Fruit fly (Drosophila melanogaster) whole organism, pupa: Measurements from ENCODE around the gene GCS1.

Source experiments
- CG10348 ChIP-seq: fragments of 200-800 bp; sonication (Bioruptor generic); IDR thresholded peaks from 2 replicates; pipeline ENCODE4 v1.3.6; 2022; ENCODE audit warnings: missing biosample characterization, missing genetic modification characterization
- CG14655 ChIP-seq: fragments of 200-800 bp; sonication (Bioruptor generic); optimal IDR thresholded peaks from 3 replicates; lab custom pipeline; 2017; ENCODE audit warnings: mild to moderate bottlenecking, missing biosample characterization, missing genetic modification reagents, missing genetic modification characterization
- CG15710 ChIP-seq: fragments of 200-800 bp; sonication (Bioruptor generic); optimal IDR thresholded peaks from 2 replicates; lab custom pipeline; 2018; ENCODE audit warnings: missing biosample characterization, mild to moderate bottlenecking, missing genetic modification characterization, moderate library complexity
- CG4496 ChIP-seq: fragments of 200-800 bp; sonication (Bioruptor generic); IDR thresholded peaks from 3 replicates; pipeline ENCODE4 v1.3.6; 2022; ENCODE audit warnings: missing biosample characterization, missing genetic modification characterization
- CG8159 ChIP-seq: fragments of 200-800 bp; sonication (Bioruptor generic); optimal IDR thresholded peaks from 3 replicates; lab custom pipeline; 2018; ENCODE audit warnings: missing biosample characterization, mild to moderate bottlenecking, missing genetic modification characterization, moderate library complexity
- CG9948 ChIP-seq: fragments of 200-800 bp; sonication (Bioruptor generic); optimal IDR thresholded peaks from 2 replicates; lab custom pipeline; 2018; ENCODE audit warnings: missing biosample characterization, mild to moderate bottlenecking, missing genetic modification characterization, moderate library complexity
- D1 ChIP-seq: fragments of 200-800 bp; sonication (Bioruptor generic); optimal IDR thresholded peaks from 2 replicates; lab custom pipeline; 2018; ENCODE audit warnings: missing biosample characterization, mild to moderate bottlenecking, missing genetic modification characterization, moderate library complexity
- EcR ChIP-seq: fragments of 200-800 bp; sonication (Bioruptor generic); optimal IDR thresholded peaks from 3 replicates; lab custom pipeline; 2019; ENCODE audit warnings: missing biosample characterization, missing genetic modification characterization, mild to moderate bottlenecking, moderate library complexity, missing genetic modification reagents
- Ets98B ChIP-seq: fragments of 200-800 bp; sonication (Bioruptor generic); IDR thresholded peaks from 2 replicates; pipeline ENCODE4 v1.3.6; 2022; ENCODE audit warnings: missing biosample characterization, missing genetic modification characterization
- Pif1B ChIP-seq: fragments of 200-800 bp; sonication (Bioruptor generic); optimal IDR thresholded peaks from 3 replicates; lab custom pipeline; 2016; ENCODE audit warnings: missing biosample characterization, missing genetic modification characterization
- Snoo ChIP-seq: fragments of 200-800 bp; sonication (Bioruptor generic); optimal IDR thresholded peaks from 3 replicates; lab custom pipeline; 2017; ENCODE audit warnings: missing biosample characterization, mild to moderate bottlenecking, missing genetic modification characterization, inconsistent platforms
- gl ChIP-seq: fragments of 200-800 bp; sonication (Bioruptor generic); optimal IDR thresholded peaks from 2 replicates; lab custom pipeline; 2018; ENCODE audit warnings: missing biosample characterization, mild to moderate bottlenecking, missing genetic modification characterization
- rn ChIP-seq: fragments of 200-800 bp; sonication (Bioruptor generic); IDR thresholded peaks from 2 replicates; pipeline ENCODE4 v1.3.6; 2022; ENCODE audit warnings: missing biosample characterization, missing genetic modification characterization

- TF ChIP-seq CG10348 (GFP tag; lab: Robert Waterston, UW) (no peak), Ets98B (GFP tag; lab: Robert Waterston, UW) (no peak), EcR (GFP tag; lab: Kevin White, UChicago) (no peak), CG4496 (GFP tag; lab: Robert Waterston, UW) (no peak), CG8159 (tag; lab: Kevin White, UChicago) (no peak), CG9948 (tag; lab: Kevin White, UChicago) (no peak), rn (GFP tag; lab: Robert Waterston, UW) (no peak), D1 (no peak), Pif1B (GFP tag; lab: Kevin White, UChicago) (no peak), gl (tag; lab: Kevin White, UChicago) (no peak), Snoo (no peak), CG15710 (tag; lab: Kevin White, UChicago) (no peak), CG14655 (GFP tag; lab: Kevin White, UChicago) (no peak)
Measured at dm6 chrX:11322659-11323058, 25.1 kb downstream of the GCS1 start.
